Worm (Caenorhabditis elegans) whole organism, L4 larva: ENCODE data around the gene rbm-26.

Experiments used
- D1046.2 ChIP-seq: fragments of 200-800 bp; sonication (Bioruptor generic); IDR thresholded peaks from 2 replicates; pipeline ENCODE4 v1.3.6; 2022; ENCODE audit warnings: missing genetic modification characterization, missing compliant biosample characterization
- R02D3.7 ChIP-seq: fragments of 150-350 bp; sonication (generic microtip); optimal IDR thresholded peaks from 3 replicates; lab custom pipeline; 2014; ENCODE audit warnings: missing biosample characterization, missing genetic modification characterization
- T20F7.1 ChIP-seq: fragments of 200-800 bp; sonication (Bioruptor generic); optimal IDR thresholded peaks from 2 replicates; lab custom pipeline; 2018; ENCODE audit warnings: mild to moderate bottlenecking, missing genetic modification characterization, missing compliant biosample characterization
- Y105C5A.15 ChIP-seq: fragments of 200-800 bp; sonication (Bioruptor generic); IDR thresholded peaks from 2 replicates; pipeline ENCODE4 v1.3.6; 2022; ENCODE audit warnings: missing genetic modification characterization, missing compliant biosample characterization
- Y48G9A.11 ChIP-seq: fragments of 200-800 bp; sonication (Bioruptor generic); IDR thresholded peaks from 2 replicates; pipeline ENCODE4 v1.3.6; 2022; ENCODE audit warnings: missing genetic modification reagents, missing genetic modification characterization, missing compliant biosample characterization
- Y5F2A.4 ChIP-seq: fragments of 200-800 bp; sonication (Bioruptor generic); optimal IDR thresholded peaks from 2 replicates; lab custom pipeline; 2018; ENCODE audit warnings: mild to moderate bottlenecking, missing genetic modification characterization, missing compliant biosample characterization
- ZK546.5 ChIP-seq, 2 experiments: sonication (generic microtip); optimal IDR thresholded peaks; 2 replicates each; lab custom pipeline; 2017; ENCODE audit warnings: missing biosample characterization in 2 of 2, missing genetic modification characterization in 2 of 2
- aly-2 ChIP-seq: sonication (generic microtip); optimal IDR thresholded peaks from 2 replicates; lab custom pipeline; 2018; ENCODE audit warnings: missing biosample characterization, missing genetic modification characterization
- ama-1 ChIP-seq: fragments of 150-350 bp; optimal IDR thresholded peaks from 2 replicates; lab custom pipeline; 2014; ENCODE audit warnings: inconsistent platforms, mixed read lengths
- arid-1 ChIP-seq: fragments of 200-800 bp; sonication (Bioruptor generic); conservative IDR thresholded peaks from 2 replicates; pipeline ENCODE4 v1.3.6; 2022; ENCODE audit warnings: missing genetic modification reagents, missing genetic modification characterization, missing compliant biosample characterization
- ces-1 ChIP-seq: fragments of 150-350 bp; sonication (generic microtip); optimal IDR thresholded peaks from 4 replicates; lab custom pipeline; 2014; ENCODE audit warnings: missing biosample characterization, missing genetic modification reagents, missing genetic modification characterization
- cey-2 ChIP-seq: sonication (generic microtip); optimal IDR thresholded peaks from 3 replicates; lab custom pipeline; 2017; ENCODE audit warnings: missing genetic modification characterization, mild to moderate bottlenecking, missing compliant biosample characterization, antibody characterized with exemption, borderline replicate concordance; ENCODE audit not compliant: insufficient read depth
- ctbp-1 ChIP-seq: fragments of 200-800 bp; sonication (Bioruptor generic); IDR thresholded peaks from 2 replicates; pipeline ENCODE4 v1.3.6; 2022; ENCODE audit warnings: missing genetic modification reagents, missing genetic modification characterization, missing compliant biosample characterization
- daf-12 ChIP-seq: fragments of 150-350 bp; optimal IDR thresholded peaks from 2 replicates; lab custom pipeline; 2014; ENCODE audit warnings: missing biosample characterization, missing genetic modification reagents, missing genetic modification characterization
- dmd-6 ChIP-seq: fragments of 200-800 bp; sonication (Bioruptor generic); IDR thresholded peaks from 2 replicates; pipeline ENCODE4 v1.3.6; 2022; ENCODE audit warnings: missing genetic modification reagents, missing genetic modification characterization, missing compliant biosample characterization
- dmd-8 ChIP-seq: fragments of 200-800 bp; sonication (Bioruptor generic); IDR thresholded peaks from 2 replicates; pipeline ENCODE4 v1.3.6; 2022; ENCODE audit warnings: missing genetic modification characterization, missing compliant biosample characterization
- duxl-1 ChIP-seq: sonication (generic microtip); optimal IDR thresholded peaks from 2 replicates; lab custom pipeline; 2016; ENCODE audit warnings: mild to moderate bottlenecking, missing genetic modification characterization, moderate library complexity, missing compliant biosample characterization; ENCODE audit not compliant: poor library complexity
- egl-27 ChIP-seq: sonication (generic microtip); optimal IDR thresholded peaks from 3 replicates; lab custom pipeline; 2017; ENCODE audit warnings: missing biosample characterization, missing genetic modification reagents, missing genetic modification characterization
- egl-43 ChIP-seq: fragments of 200-800 bp; sonication (Bioruptor generic); IDR thresholded peaks from 2 replicates; pipeline ENCODE4 v1.3.6; 2022; ENCODE audit warnings: missing genetic modification reagents, missing genetic modification characterization, missing compliant biosample characterization
- fkh-10 ChIP-seq: fragments of 150-350 bp; optimal IDR thresholded peaks from 2 replicates; lab custom pipeline; 2014; ENCODE audit warnings: missing biosample characterization, missing genetic modification reagents, missing genetic modification characterization
- gei-8 ChIP-seq: fragments of 200-800 bp; sonication (Bioruptor generic); optimal IDR thresholded peaks from 2 replicates; lab custom pipeline; 2018; ENCODE audit warnings: mild to moderate bottlenecking, missing genetic modification characterization, missing compliant biosample characterization
- hlh-30 ChIP-seq: sonication (generic microtip); optimal IDR thresholded peaks from 2 replicates; lab custom pipeline; 2017; ENCODE audit warnings: antibody characterized with exemption, mild to moderate bottlenecking, missing genetic modification characterization, missing compliant biosample characterization; ENCODE audit not compliant: insufficient read depth
- hmg-1.1 ChIP-seq: fragments of 200-800 bp; sonication (Bioruptor generic); IDR thresholded peaks from 2 replicates; pipeline ENCODE4 v1.3.6; 2022; ENCODE audit warnings: missing genetic modification reagents, missing genetic modification characterization, missing compliant biosample characterization
- jun-1 ChIP-seq: fragments of 150-350 bp; optimal IDR thresholded peaks from 2 replicates; lab custom pipeline; 2014; ENCODE audit warnings: missing biosample characterization, missing genetic modification reagents, missing genetic modification characterization
- lin-38 ChIP-seq: fragments of 200-800 bp; sonication (Bioruptor generic); IDR thresholded peaks from 2 replicates; pipeline ENCODE4 v1.3.6; 2022; ENCODE audit warnings: missing genetic modification reagents, missing genetic modification characterization, missing compliant biosample characterization
- lin-39 ChIP-seq: fragments of 150-350 bp; optimal IDR thresholded peaks from 2 replicates; lab custom pipeline; 2014; ENCODE audit warnings: missing biosample characterization, missing genetic modification reagents, missing genetic modification characterization
- madf-5 ChIP-seq, 2 experiments: fragments of 200-800 bp; sonication (Bioruptor generic); IDR thresholded peaks; 2 replicates each; pipeline ENCODE4 v1.3.6; 2022; ENCODE audit warnings: missing compliant biosample characterization in 2 of 2, missing genetic modification characterization in 2 of 2
- mdl-1 ChIP-seq, 2 experiments: fragments of 150-350 bp in 1 of 2; sonication (generic microtip) in 1 of 2; optimal IDR thresholded peaks; 2 replicates each; lab custom pipeline; 2014 to 2017; ENCODE audit warnings: missing biosample characterization in 2 of 2, missing genetic modification characterization in 2 of 2
- mdt-29 ChIP-seq: fragments of 200-800 bp; sonication (Bioruptor generic); IDR thresholded peaks from 2 replicates; pipeline ENCODE4 v1.3.6; 2022; ENCODE audit warnings: missing genetic modification reagents, missing genetic modification characterization, missing compliant biosample characterization
- mep-1 ChIP-seq: fragments of 150-350 bp; sonication (generic microtip); optimal IDR thresholded peaks from 3 replicates; lab custom pipeline; 2014; ENCODE audit warnings: missing biosample characterization, missing genetic modification characterization
- mes-2 ChIP-seq: sonication (generic microtip); optimal IDR thresholded peaks from 2 replicates; lab custom pipeline; 2016; ENCODE audit warnings: missing genotype, mild to moderate bottlenecking, missing genetic modification characterization, missing compliant biosample characterization; ENCODE audit not compliant: poor library complexity, severe bottlenecking
- mxl-3 ChIP-seq: fragments of 200-800 bp; sonication (Bioruptor generic); optimal IDR thresholded peaks from 2 replicates; lab custom pipeline; 2018; ENCODE audit warnings: mild to moderate bottlenecking, missing genetic modification characterization, missing compliant biosample characterization
- nhr-10 ChIP-seq: fragments of 150-350 bp; optimal IDR thresholded peaks from 2 replicates; lab custom pipeline; 2014; ENCODE audit warnings: missing biosample characterization, missing genetic modification characterization
- nhr-102 ChIP-seq: sonication (generic microtip); optimal IDR thresholded peaks from 2 replicates; lab custom pipeline; 2016; ENCODE audit warnings: mild to moderate bottlenecking, missing genetic modification characterization, moderate library complexity, missing compliant biosample characterization
- nhr-11 ChIP-seq: fragments of 150-350 bp; optimal IDR thresholded peaks from 2 replicates; lab custom pipeline; 2014; ENCODE audit warnings: missing biosample characterization, missing genetic modification characterization
- nhr-111 ChIP-seq: fragments of 200-800 bp; sonication (Bioruptor generic); optimal IDR thresholded peaks from 2 replicates; lab custom pipeline; 2018; ENCODE audit warnings: mild to moderate bottlenecking, missing genetic modification characterization, missing compliant biosample characterization
- nhr-237 ChIP-seq: sonication (generic microtip); optimal IDR thresholded peaks from 2 replicates; lab custom pipeline; 2017; ENCODE audit warnings: missing biosample characterization, missing genetic modification characterization
- nhr-28 ChIP-seq: fragments of 150-350 bp; optimal IDR thresholded peaks from 2 replicates; lab custom pipeline; 2014; ENCODE audit warnings: missing biosample characterization, missing genetic modification characterization
- nhr-48 ChIP-seq: sonication (generic microtip); optimal IDR thresholded peaks from 2 replicates; lab custom pipeline; 2016; ENCODE audit warnings: mild to moderate bottlenecking, missing genetic modification characterization, missing compliant biosample characterization
- nhr-6 ChIP-seq: fragments of 150-350 bp; optimal IDR thresholded peaks from 2 replicates; lab custom pipeline; 2014; ENCODE audit warnings: missing biosample characterization, missing genetic modification characterization
- nhr-77 ChIP-seq: fragments of 150-350 bp; optimal IDR thresholded peaks from 2 replicates; lab custom pipeline; 2014; ENCODE audit warnings: missing biosample characterization, missing genetic modification characterization
- pha-4 ChIP-seq, 2 experiments: fragments of 150-350 bp in 1 of 2; fragments of 200-800 bp in 1 of 2; sonication (Bioruptor generic) in 1 of 2; IDR thresholded peaks in 1 of 2; optimal IDR thresholded peaks in 1 of 2; 2 replicates each; pipeline versions ENCODE4 v1.3.6 to Lab custom; 2014 to 2022; ENCODE audit warnings: missing genetic modification characterization in 2 of 2, missing genetic modification reagents in 2 of 2, missing biosample characterization in 1 of 2, missing compliant biosample characterization in 1 of 2
- pqm-1 ChIP-seq: sonication (generic microtip); optimal IDR thresholded peaks from 2 replicates; lab custom pipeline; 2017; ENCODE audit warnings: missing biosample characterization, missing genetic modification characterization
- rbr-2 ChIP-seq: sonication (generic microtip); optimal IDR thresholded peaks from 2 replicates; lab custom pipeline; 2016; ENCODE audit warnings: missing genotype, missing genetic modification characterization, missing compliant biosample characterization
- saeg-2 ChIP-seq: fragments of 200-800 bp; sonication (Bioruptor generic); IDR thresholded peaks from 2 replicates; pipeline ENCODE4 v1.3.6; 2022; ENCODE audit warnings: missing genetic modification reagents, missing genetic modification characterization, missing compliant biosample characterization
- spr-3 ChIP-seq: fragments of 200-800 bp; sonication (Bioruptor generic); optimal IDR thresholded peaks from 2 replicates; lab custom pipeline; 2018; ENCODE audit warnings: mild to moderate bottlenecking, missing genetic modification characterization, missing compliant biosample characterization
- tra-1 ChIP-seq: fragments of 200-800 bp; sonication (Bioruptor generic); IDR thresholded peaks from 2 replicates; pipeline ENCODE4 v1.3.6; 2022; ENCODE audit warnings: missing genetic modification reagents, missing genetic modification characterization, missing compliant biosample characterization
- unc-62 ChIP-seq, 3 experiments: fragments of 150-350 bp in 1 of 3; sonication (generic microtip); optimal IDR thresholded peaks in 2 of 3; peaks in 1 of 3; 1 replicate in 1 of 3; 2 replicates in 2 of 3; lab custom pipeline; 2014 to 2017; ENCODE audit warnings: missing biosample characterization in 3 of 3, missing genetic modification characterization in 3 of 3, missing genetic modification reagents in 3 of 3, missing genotype in 1 of 3
- zip-11 ChIP-seq: fragments of 200-800 bp; sonication (Bioruptor generic); IDR thresholded peaks from 2 replicates; pipeline ENCODE4 v1.3.6; 2022; ENCODE audit warnings: missing genetic modification characterization, missing compliant biosample characterization
- ztf-7 ChIP-seq: fragments of 150-350 bp; optimal IDR thresholded peaks from 2 replicates; lab custom pipeline; 2014; ENCODE audit warnings: missing biosample characterization, missing genetic modification characterization

rbm-26 gene

DNA sequence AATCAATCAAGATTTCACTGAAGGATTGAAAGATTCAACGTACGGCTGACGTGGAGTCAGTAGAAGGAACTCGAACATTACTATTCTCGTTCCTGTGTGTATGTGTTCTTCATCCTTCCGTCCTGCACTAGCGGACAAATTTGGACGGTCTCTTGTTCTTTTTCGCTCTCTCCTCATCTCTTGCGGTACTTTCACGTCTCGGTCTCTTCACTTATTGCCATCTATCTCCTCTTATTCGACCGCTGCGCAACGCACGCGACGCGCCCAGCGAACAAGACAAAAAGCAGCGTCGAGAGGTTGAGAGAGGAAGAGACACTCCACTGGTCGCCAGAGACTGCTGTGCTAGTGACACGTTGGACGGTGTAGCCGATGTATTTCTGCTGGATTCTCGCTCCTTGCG lies 4.1 kb downstream of the rbm-26 start (continued):
- TF ChIP-seq ces-1 (GFP tag; lab: Kevin White, UChicago), result no peak
- TF ChIP-seq nhr-10 (tag; lab: Kevin White, UChicago), result no peak
- peak; percentile 58 for TF ChIP-seq rbr-2 (tag; lab: Kevin White, UChicago)
- peak; percentile 17; the same call in 1 of the 2 replicates for TF ChIP-seq pha-4 (GFP tag; IDR thresholded peaks at IDR 0.05; lab: Robert Waterston, UW)
- TF ChIP-seq pha-4 (tag; optimal IDR thresholded peaks at IDR 0.05; lab: Kevin White, UChicago), result no peak
- TF ChIP-seq ama-1, result no peak
- no peak for TF ChIP-seq madf-5 (GFP tag; IDR thresholded peaks at IDR 0.05; lab: Robert Waterston, UW)
- peak; percentile 86 for TF ChIP-seq egl-43 (GFP tag; lab: Robert Waterston, UW)
- peak; percentile 23 for TF ChIP-seq fkh-10 (GFP tag; lab: Kevin White, UChicago)
- TF ChIP-seq lin-39 (tag; lab: Kevin White, UChicago), result no peak
- TF ChIP-seq D1046.2 (GFP tag; lab: Robert Waterston, UW), result 0 out of 2 replicates have a peak, but pooled peaks have one; percentile 12
- TF ChIP-seq mep-1 (tag; lab: Kevin White, UChicago), result peak; percentile 74
- TF ChIP-seq mdl-1 (tag; optimal IDR thresholded peaks at IDR 0.05; lab: Kevin White, UChicago), result peak; percentile 66 to 78
- no peak for TF ChIP-seq Y48G9A.11
- TF ChIP-seq Y5F2A.4, result peak; percentile 20
- TF ChIP-seq hlh-30, result peak; percentile 64
- no peak for TF ChIP-seq daf-12 (tag; lab: Kevin White, UChicago)
- TF ChIP-seq duxl-1 (tag; lab: Kevin White, UChicago), result peak; percentile 27
- TF ChIP-seq hmg-1.1, result no peak; the same call in none of the 2 replicates
- no peak for TF ChIP-seq ztf-7
- peak in 1 of 2 experiments; percentile 93 for TF ChIP-seq unc-62 (GFP tag; optimal IDR thresholded peaks at IDR 0.05 in 1 of 2; lab: Kevin White, UChicago)
- no peak for TF ChIP-seq unc-62 (tag; optimal IDR thresholded peaks at IDR 0.05; lab: Kevin White, UChicago)
- TF ChIP-seq egl-27, result no peak
- TF ChIP-seq T20F7.1 (GFP tag; lab: Kevin White, UChicago), result no peak
- TF ChIP-seq spr-3 (GFP tag; lab: Kevin White, UChicago), result no peak
- peak; percentile 70 for TF ChIP-seq mxl-3 (GFP tag; lab: Kevin White, UChicago)
- no peak for TF ChIP-seq R02D3.7 (tag; lab: Kevin White, UChicago)
- no peak for TF ChIP-seq cey-2 (tag; lab: Kevin White, UChicago)
- peak; percentile 49; the same call in 1 of the 2 replicates for TF ChIP-seq lin-38
- TF ChIP-seq tra-1 (GFP tag; lab: Robert Waterston, UW), result no peak
- peak; percentile 38; the same call in 1 of the 2 replicates for TF ChIP-seq Y105C5A.15
- no peak for TF ChIP-seq nhr-102 (tag; lab: Kevin White, UChicago)
- 0 out of 2 replicates have a peak, but pooled peaks have one; percentile 9 for TF ChIP-seq arid-1 (GFP tag; lab: Robert Waterston, UW)
- peak; percentile 3 for TF ChIP-seq nhr-111
- TF ChIP-seq zip-11 (GFP tag; lab: Robert Waterston, UW), result 0 out of 2 replicates have a peak, but pooled peaks have one; percentile 11
- TF ChIP-seq gei-8, result no peak
- peak; percentile 74 for TF ChIP-seq mes-2 (tag; lab: Kevin White, UChicago)
- TF ChIP-seq dmd-6 (GFP tag; lab: Robert Waterston, UW), result peak; percentile 39
- no peak for TF ChIP-seq dmd-8
- TF ChIP-seq nhr-6 (tag; lab: Kevin White, UChicago), result peak; percentile 79
- no peak; the same call in 1 of the 2 replicates for TF ChIP-seq ctbp-1 (GFP tag; lab: Robert Waterston, UW)
- peak; percentile 38 for TF ChIP-seq jun-1 (tag; lab: Kevin White, UChicago)
- TF ChIP-seq nhr-11 (tag; lab: Kevin White, UChicago), result peak; percentile 60
- TF ChIP-seq nhr-77, result peak; percentile 46
- TF ChIP-seq aly-2 (tag; lab: Kevin White, UChicago), result no peak
- TF ChIP-seq mdt-29, result peak; percentile 23; the same call in 1 of the 2 replicates
- peak; percentile 21 for TF ChIP-seq pqm-1 (tag; lab: Kevin White, UChicago)
- no peak for TF ChIP-seq ZK546.5 (tag; optimal IDR thresholded peaks at IDR 0.05; lab: Kevin White, UChicago)
- TF ChIP-seq nhr-237 (tag; lab: Kevin White, UChicago), result no peak
- peak; percentile 41 for TF ChIP-seq nhr-48
- TF ChIP-seq nhr-28, result peak; percentile 55
- no peak for TF ChIP-seq saeg-2 (GFP tag; lab: Robert Waterston, UW)
